Fruit fly (Drosophila melanogaster): ENCODE results near the gene RASSF8.

The RASSF8 gene

DNA sequence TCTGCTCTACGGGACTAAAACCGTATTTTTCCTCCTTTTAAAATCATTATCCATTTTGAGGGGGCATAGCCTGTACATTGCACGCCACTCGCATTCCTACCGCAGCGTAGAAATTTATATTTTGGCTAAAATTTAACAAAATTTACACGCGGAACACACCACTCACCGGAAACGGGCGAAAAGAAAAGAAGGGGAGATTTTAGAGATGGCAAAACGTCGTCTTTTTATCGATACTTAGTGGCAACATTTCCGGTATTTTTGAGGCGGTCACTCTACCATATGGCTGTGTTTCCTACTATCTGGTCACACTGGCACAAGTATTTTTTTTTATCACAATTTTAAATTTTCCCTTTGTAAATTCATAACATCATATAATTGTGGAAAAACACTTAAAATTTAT is 23.3 kb downstream of the RASSF8 start, which contains the start of gene RpL27:
Gene RpL27, minus strand, starts transcription at position 193 of the 400 bp plus-strand sequence.
- TF ChIP-seq HLH106 (tag; optimal IDR thresholded peaks at IDR 0.05): peak; percentile 73
- TF ChIP-seq rgr (GFP tag; optimal IDR thresholded peaks at IDR 0.05): peak; percentile 88
- TF ChIP-seq dl (GFP tag; optimal IDR thresholded peaks at IDR 0.05; ENCODE audit: insufficient read depth in 1 of 2, partially characterized antibody in 2 of 2): no peak
- TF ChIP-seq GATAd (GFP tag; optimal IDR thresholded peaks at IDR 0.05): no peak
- peak; percentile 82 for TF ChIP-seq dmrt93B (GFP tag; optimal IDR thresholded peaks at IDR 0.05)
- TF ChIP-seq h (GFP tag; optimal IDR thresholded peaks at IDR 0.05): no peak
- peak; percentile 93 for TF ChIP-seq Hr83 (GFP tag; optimal IDR thresholded peaks at IDR 0.05; ENCODE audit: poor library complexity, severe bottlenecking)
- TF ChIP-seq psq (GFP tag; optimal IDR thresholded peaks at IDR 0.05): peak; percentile 48
- TF ChIP-seq br (GFP tag; optimal IDR thresholded peaks at IDR 0.05): peak; percentile 79
- TF ChIP-seq tai (GFP tag; optimal IDR thresholded peaks at IDR 0.05): no peak
- TF ChIP-seq Rel (GFP tag; optimal IDR thresholded peaks at IDR 0.05): no peak
- peak; percentile 81 for TF ChIP-seq Rel (tag; optimal IDR thresholded peaks at IDR 0.05)
- peak; percentile 26 for TF ChIP-seq ey (GFP tag; optimal IDR thresholded peaks at IDR 0.05)
- TF ChIP-seq Hr78 (GFP tag; optimal IDR thresholded peaks at IDR 0.05): no peak
- peak; percentile 85 for TF ChIP-seq Sp1 (GFP tag; optimal IDR thresholded peaks at IDR 0.05)
- peak; percentile 37 for TF ChIP-seq CG32264 (GFP tag; optimal IDR thresholded peaks at IDR 0.05)
- peak; percentile 81 for TF ChIP-seq brk (GFP tag; optimal IDR thresholded peaks at IDR 0.05)
- TF ChIP-seq OdsH (GFP tag; optimal IDR thresholded peaks at IDR 0.05): peak; percentile 78
- TF ChIP-seq pan (optimal IDR thresholded peaks at IDR 0.05): no peak
- peak; percentile 69 for TF ChIP-seq fru (GFP tag; optimal IDR thresholded peaks at IDR 0.05)
- TF ChIP-seq sv (GFP tag; optimal IDR thresholded peaks at IDR 0.05): peak; percentile 65
- no peak for TF ChIP-seq dsf (GFP tag; optimal IDR thresholded peaks at IDR 0.05; ENCODE audit: borderline replicate concordance)
- no peak for TF ChIP-seq Dif (GFP tag; optimal IDR thresholded peaks at IDR 0.05; ENCODE audit: partially characterized antibody)
- TF ChIP-seq CrebA (GFP tag; optimal IDR thresholded peaks at IDR 0.05; ENCODE audit: borderline replicate concordance): no peak
- no peak for TF ChIP-seq N (GFP tag; optimal IDR thresholded peaks at IDR 0.05)
- no peak for TF ChIP-seq Mio (GFP tag; optimal IDR thresholded peaks at IDR 0.05)
- TF ChIP-seq CG9705 (GFP tag; optimal IDR thresholded peaks at IDR 0.05): peak; percentile 81
- TF ChIP-seq usp (GFP tag; optimal IDR thresholded peaks at IDR 0.05): no peak
- TF ChIP-seq foxo (GFP tag; optimal IDR thresholded peaks at IDR 0.05): peak in 1 of 2 experiments; percentile 76
- TF ChIP-seq jim (GFP tag; optimal IDR thresholded peaks at IDR 0.05): no peak
- no peak for TF ChIP-seq Abd-B (GFP tag; optimal IDR thresholded peaks at IDR 0.05)
- no peak for TF ChIP-seq Vsx2 (GFP tag; optimal IDR thresholded peaks at IDR 0.05; ENCODE audit: partially characterized antibody)
- TF ChIP-seq Dfd (GFP tag; optimal IDR thresholded peaks at IDR 0.05): no peak
- peak; percentile 69 for TF ChIP-seq Hnf4 (GFP tag; optimal IDR thresholded peaks at IDR 0.05)
- TF ChIP-seq lola (GFP tag; optimal IDR thresholded peaks at IDR 0.05): no peak
- TF ChIP-seq Myc (optimal IDR thresholded peaks at IDR 0.05): peak; percentile 48
- peak; percentile 27 for TF ChIP-seq woc (GFP tag; optimal IDR thresholded peaks at IDR 0.05)
- peak; percentile 52 for TF ChIP-seq Jra (GFP tag; optimal IDR thresholded peaks at IDR 0.05)
- TF ChIP-seq sage (GFP tag; optimal IDR thresholded peaks at IDR 0.05): peak; percentile 85

DNA sequence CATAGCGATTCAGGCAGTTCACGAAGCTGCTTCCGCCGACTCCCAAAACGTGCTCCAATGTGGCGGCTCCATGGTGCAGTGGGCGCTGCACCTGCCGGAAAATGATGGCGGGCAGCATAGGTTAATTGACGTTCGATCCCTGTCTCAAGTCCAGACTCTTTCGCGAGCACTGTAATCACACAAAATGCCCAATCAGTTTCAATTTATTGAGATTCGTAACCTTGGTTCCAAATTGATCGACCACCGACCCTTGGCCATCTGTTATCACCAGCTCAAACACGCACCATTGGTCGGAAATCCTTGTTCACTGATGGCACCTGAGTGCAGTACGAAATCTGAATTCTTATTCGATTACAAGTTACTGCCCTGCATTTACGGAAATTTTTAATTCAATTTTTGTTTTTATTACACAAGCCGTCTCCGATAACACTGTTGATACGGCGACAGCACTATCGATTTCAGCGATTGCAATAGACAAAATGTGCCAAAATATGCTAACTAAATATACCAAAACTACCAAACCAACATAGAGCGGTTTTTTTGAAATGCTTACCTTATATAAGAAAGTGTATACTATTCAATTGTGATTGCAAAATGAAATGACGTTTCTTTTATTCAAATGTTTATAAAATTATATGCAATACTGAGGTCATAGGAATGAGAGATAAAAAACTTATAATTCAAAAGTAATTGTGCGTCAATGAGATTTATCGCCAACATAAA is 25.3 kb downstream of the RASSF8 start, which contains the start of gene CLS:
Gene CLS, minus strand, starts transcription at position 673 of the 723 bp plus-strand sequence.
- TF ChIP-seq woc (GFP tag; optimal IDR thresholded peaks at IDR 0.05) (no peak), Jra (GFP tag; optimal IDR thresholded peaks at IDR 0.05) (no peak), rgr (GFP tag; optimal IDR thresholded peaks at IDR 0.05) (no peak), dsf (GFP tag; optimal IDR thresholded peaks at IDR 0.05; ENCODE audit: borderline replicate concordance) (no peak), Rel (GFP tag; optimal IDR thresholded peaks at IDR 0.05) (no peak), Rel (tag; optimal IDR thresholded peaks at IDR 0.05) (no peak), Hr83 (GFP tag; optimal IDR thresholded peaks at IDR 0.05; ENCODE audit: poor library complexity, severe bottlenecking) (no peak), Myc (optimal IDR thresholded peaks at IDR 0.05) (no peak), CG32264 (GFP tag; optimal IDR thresholded peaks at IDR 0.05) (no peak), OdsH (GFP tag; optimal IDR thresholded peaks at IDR 0.05) (no peak), CG9705 (GFP tag; optimal IDR thresholded peaks at IDR 0.05) (no peak), lola (GFP tag; optimal IDR thresholded peaks at IDR 0.05) (no peak), dmrt93B (GFP tag; optimal IDR thresholded peaks at IDR 0.05) (no peak), Sp1 (GFP tag; optimal IDR thresholded peaks at IDR 0.05) (no peak), Dfd (GFP tag; optimal IDR thresholded peaks at IDR 0.05) (no peak), GATAd (GFP tag; optimal IDR thresholded peaks at IDR 0.05) (no peak)
